Fruit fly (Drosophila melanogaster) whole organism, embryonic: Measurements from ENCODE around the gene Usp14.

Experiments used
- Adf1 ChIP-seq: fragments of 200-800 bp; sonication (Bioruptor generic); IDR thresholded peaks from 2 replicates; pipeline ENCODE4 v1.3.6; 2022; ENCODE audit warnings: missing biosample characterization, missing genetic modification characterization
- B-H2 ChIP-seq: fragments of 200-800 bp; sonication (Bioruptor generic); optimal IDR thresholded peaks from 2 replicates; lab custom pipeline; 2018; ENCODE audit warnings: missing biosample characterization, mild to moderate bottlenecking, missing genetic modification characterization
- CG1024 ChIP-seq: fragments of 200-800 bp; sonication (Bioruptor generic); IDR thresholded peaks from 2 replicates; pipeline ENCODE4 v1.3.6; 2022; ENCODE audit warnings: missing biosample characterization, missing genetic modification characterization
- CG10979 ChIP-seq: fragments of 200-800 bp; sonication (Bioruptor generic); optimal IDR thresholded peaks from 2 replicates; lab custom pipeline; 2018; ENCODE audit warnings: missing biosample characterization, mild to moderate bottlenecking, missing genetic modification characterization, moderate library complexity
- CG11696 ChIP-seq: fragments of 200-800 bp; sonication (Bioruptor generic); IDR thresholded peaks from 2 replicates; pipeline ENCODE4 v1.3.6; 2022; ENCODE audit warnings: missing biosample characterization, missing genetic modification characterization
- CG12071 ChIP-seq: fragments of 200-800 bp; sonication (Bioruptor generic); optimal IDR thresholded peaks from 3 replicates; lab custom pipeline; 2018; ENCODE audit warnings: missing biosample characterization, mild to moderate bottlenecking, missing genetic modification characterization
- CG15601 ChIP-seq: fragments of 200-800 bp; sonication (Bioruptor generic); optimal IDR thresholded peaks from 3 replicates; lab custom pipeline; 2019; ENCODE audit warnings: missing biosample characterization, mild to moderate bottlenecking, missing genetic modification characterization, moderate library complexity
- CG15696 ChIP-seq: fragments of 200-800 bp; sonication (Bioruptor generic); optimal IDR thresholded peaks from 2 replicates; lab custom pipeline; 2019; ENCODE audit warnings: missing biosample characterization, mild to moderate bottlenecking, missing genetic modification characterization, moderate library complexity
- CG17359 ChIP-seq: fragments of 200-800 bp; sonication (Bioruptor generic); optimal IDR thresholded peaks from 3 replicates; lab custom pipeline; 2018; ENCODE audit warnings: missing biosample characterization, mild to moderate bottlenecking, missing genetic modification characterization, moderate library complexity
- CG17802 ChIP-seq: fragments of 200-800 bp; sonication (Bioruptor generic); optimal IDR thresholded peaks from 2 replicates; lab custom pipeline; 2018; ENCODE audit warnings: missing biosample characterization, mild to moderate bottlenecking, missing genetic modification characterization, moderate library complexity
- CG17912 ChIP-seq: fragments of 200-800 bp; sonication (Bioruptor generic); optimal IDR thresholded peaks from 2 replicates; lab custom pipeline; 2018; ENCODE audit warnings: missing biosample characterization, mild to moderate bottlenecking, missing genetic modification characterization
- CG1832 ChIP-seq: fragments of 200-800 bp; sonication (Bioruptor generic); optimal IDR thresholded peaks from 2 replicates; lab custom pipeline; 2017; ENCODE audit warnings: missing biosample characterization, mild to moderate bottlenecking, missing genetic modification characterization, inconsistent platforms
- CG2199 ChIP-seq: fragments of 200-800 bp; sonication (Bioruptor generic); IDR thresholded peaks from 3 replicates; pipeline ENCODE4 v1.3.6; 2022; ENCODE audit warnings: missing biosample characterization, missing genetic modification characterization
- CG32532 ChIP-seq: fragments of 200-800 bp; sonication (Bioruptor generic); IDR thresholded peaks from 2 replicates; pipeline ENCODE4 v1.3.6; 2022; ENCODE audit warnings: missing biosample characterization, missing genetic modification characterization
- CG3726 ChIP-seq: fragments of 200-800 bp; sonication (Bioruptor generic); IDR thresholded peaks from 3 replicates; pipeline ENCODE4, ENCODE4 v1.3.6; 2022; ENCODE audit warnings: missing biosample characterization, missing genetic modification characterization
- CG43689 ChIP-seq: fragments of 200-800 bp; sonication (Bioruptor generic); IDR thresholded peaks from 2 replicates; pipeline ENCODE4 v1.3.6; 2022; ENCODE audit warnings: missing biosample characterization, missing genetic modification characterization
- CG4617 ChIP-seq: fragments of 200-800 bp; sonication (Bioruptor generic); optimal IDR thresholded peaks from 3 replicates; lab custom pipeline; 2016; ENCODE audit warnings: missing biosample characterization, missing genetic modification characterization, borderline replicate concordance
- CG4820 ChIP-seq: fragments of 200-800 bp; sonication (Bioruptor generic); optimal IDR thresholded peaks from 3 replicates; lab custom pipeline; 2016; ENCODE audit warnings: missing biosample characterization, missing genetic modification characterization
- CG6254 ChIP-seq: fragments of 200-800 bp; sonication (Bioruptor generic); optimal IDR thresholded peaks from 3 replicates; lab custom pipeline; 2017; ENCODE audit warnings: mild to moderate bottlenecking, missing biosample characterization, missing genetic modification reagents, missing genetic modification characterization
- CG9609 ChIP-seq: fragments of 200-800 bp; sonication (Bioruptor generic); optimal IDR thresholded peaks from 3 replicates; lab custom pipeline; 2016; ENCODE audit warnings: missing biosample characterization, missing genetic modification characterization
- CG9817 ChIP-seq: fragments of 200-800 bp; sonication (Bioruptor generic); optimal IDR thresholded peaks from 2 replicates; lab custom pipeline; 2018; ENCODE audit warnings: missing biosample characterization, mild to moderate bottlenecking, missing genetic modification characterization, moderate library complexity
- Dbx ChIP-seq: fragments of 200-800 bp; sonication (Bioruptor generic); IDR thresholded peaks from 3 replicates; pipeline ENCODE4 v1.3.6; 2022; ENCODE audit warnings: missing biosample characterization, missing genetic modification characterization
- Dfd ChIP-seq, 2 experiments: fragments of >200 bp; optimal IDR thresholded peaks; 2 replicates each; lab custom pipeline; 2017; ENCODE audit warnings: missing biosample characterization in 2 of 2, missing genetic modification characterization in 2 of 2
- Drgx ChIP-seq: fragments of 200-800 bp; sonication (Bioruptor generic); IDR thresholded peaks from 2 replicates; pipeline ENCODE4 v1.3.6; 2022; ENCODE audit warnings: missing biosample characterization, missing genetic modification characterization
- E2f1 ChIP-seq: fragments of 200-800 bp; sonication (Bioruptor generic); IDR thresholded peaks from 2 replicates; pipeline ENCODE4 v1.3.6; 2022; ENCODE audit warnings: missing biosample characterization, missing genetic modification characterization
- HHEX ChIP-seq: fragments of 200-800 bp; sonication (Bioruptor generic); optimal IDR thresholded peaks from 3 replicates; lab custom pipeline; 2017; ENCODE audit warnings: missing biosample characterization, mild to moderate bottlenecking, missing genetic modification characterization, missing genetic modification reagents
- Lhr ChIP-seq: fragments of 200-800 bp; sonication (Bioruptor generic); optimal IDR thresholded peaks from 3 replicates; lab custom pipeline; 2017; ENCODE audit warnings: mild to moderate bottlenecking, missing biosample characterization, missing genetic modification reagents, missing genetic modification characterization
- NFAT ChIP-seq: fragments of 200-800 bp; sonication (Bioruptor generic); IDR thresholded peaks from 2 replicates; pipeline ENCODE4 v1.3.6; 2022; ENCODE audit warnings: missing biosample characterization, missing genetic modification characterization
- Opbp ChIP-seq: fragments of 200-800 bp; sonication (Bioruptor generic); IDR thresholded peaks from 3 replicates; pipeline ENCODE4 v1.3.6; 2022; ENCODE audit warnings: missing biosample characterization, missing genetic modification characterization; ENCODE audit not compliant: partially characterized antibody
- Pdp1 ChIP-seq, 2 experiments: fragments of 200-800 bp; sonication (Bioruptor generic); optimal IDR thresholded peaks; 3 replicates each; lab custom pipeline; 2016; ENCODE audit warnings: missing biosample characterization in 2 of 2, missing genetic modification characterization in 2 of 2, mild to moderate bottlenecking in 1 of 2, moderate library complexity in 1 of 2
- Ptx1 ChIP-seq: fragments of 200-800 bp; sonication (Bioruptor generic); IDR thresholded peaks from 2 replicates; pipeline ENCODE4 v1.3.6; 2022; ENCODE audit warnings: missing biosample characterization, missing genetic modification characterization
- Ravus ChIP-seq: fragments of 200-800 bp; sonication (Bioruptor generic); IDR thresholded peaks from 2 replicates; pipeline ENCODE4 v1.3.6; 2022; ENCODE audit warnings: missing biosample characterization, missing genetic modification characterization
- Trl ChIP-seq, 3 experiments: fragments of >200 bp in 2 of 3; fragments of 200-800 bp in 1 of 3; sonication (Bioruptor generic) in 1 of 3; optimal IDR thresholded peaks; 2 replicates in 1 of 3; 3 replicates in 2 of 3; lab custom pipeline; 2016 to 2017; ENCODE audit warnings: missing biosample characterization in 1 of 3, missing genetic modification characterization in 1 of 3
- bab2 ChIP-seq: fragments of 200-800 bp; sonication (Bioruptor generic); optimal IDR thresholded peaks from 2 replicates; lab custom pipeline; 2016; ENCODE audit warnings: missing biosample characterization, missing genetic modification characterization
- bbx ChIP-seq: fragments of 200-800 bp; sonication (Bioruptor generic); IDR thresholded peaks from 2 replicates; pipeline ENCODE4 v1.3.6; 2022; ENCODE audit warnings: missing biosample characterization, missing genetic modification characterization; ENCODE audit not compliant: partially characterized antibody
- ci ChIP-seq: fragments of 200-800 bp; sonication (Bioruptor generic); IDR thresholded peaks from 3 replicates; pipeline ENCODE4 v1.3.6; 2022; ENCODE audit warnings: missing biosample characterization, missing genetic modification characterization
- dati ChIP-seq: fragments of 200-800 bp; sonication (Bioruptor generic); IDR thresholded peaks from 2 replicates; pipeline ENCODE4 v1.3.6; 2022; ENCODE audit warnings: missing biosample characterization, missing genetic modification characterization
- dimm ChIP-seq: fragments of 200-800 bp; sonication (Bioruptor generic); IDR thresholded peaks from 2 replicates; pipeline ENCODE4 v1.3.6; 2022; ENCODE audit warnings: missing biosample characterization, missing genetic modification characterization
- fd64A ChIP-seq: fragments of 200-800 bp; sonication (Bioruptor generic); optimal IDR thresholded peaks from 3 replicates; lab custom pipeline; 2018; ENCODE audit warnings: missing biosample characterization, mild to moderate bottlenecking, missing genetic modification characterization
- hkb ChIP-seq, 2 experiments: fragments of 200-800 bp in 1 of 2; fragments of >200 bp in 1 of 2; sonication (Bioruptor generic) in 1 of 2; IDR thresholded peaks in 1 of 2; optimal IDR thresholded peaks in 1 of 2; 2 replicates each; pipeline versions ENCODE4 v1.3.6 to Lab custom; 2017 to 2022; ENCODE audit warnings: missing biosample characterization in 1 of 2, missing genetic modification characterization in 1 of 2
- pfk ChIP-seq: fragments of 200-800 bp; sonication (Bioruptor generic); optimal IDR thresholded peaks from 2 replicates; lab custom pipeline; 2018; ENCODE audit warnings: missing biosample characterization, mild to moderate bottlenecking, missing genetic modification characterization, moderate library complexity
- row ChIP-seq: fragments of 200-800 bp; sonication (Bioruptor generic); IDR thresholded peaks from 3 replicates; pipeline ENCODE4 v1.3.6; 2022; ENCODE audit warnings: missing biosample characterization, missing genetic modification characterization
- seq ChIP-seq: fragments of 200-800 bp; sonication (Bioruptor generic); IDR thresholded peaks from 2 replicates; pipeline ENCODE4 v1.3.6; 2022; ENCODE audit warnings: missing biosample characterization, missing genetic modification characterization
- slp2 ChIP-seq: fragments of 200-800 bp; sonication (Bioruptor generic); optimal IDR thresholded peaks from 2 replicates; lab custom pipeline; 2016; ENCODE audit warnings: missing biosample characterization, missing genetic modification characterization
- so ChIP-seq: fragments of 200-800 bp; sonication (Bioruptor generic); IDR thresholded peaks from 3 replicates; pipeline ENCODE4 v1.3.6; 2022; ENCODE audit warnings: missing biosample characterization, missing genetic modification characterization
- sqz ChIP-seq: fragments of 200-800 bp; sonication (Bioruptor generic); optimal IDR thresholded peaks from 3 replicates; lab custom pipeline; 2018; ENCODE audit warnings: missing biosample characterization, mild to moderate bottlenecking, missing genetic modification characterization
- sug ChIP-seq: fragments of 200-800 bp; optimal IDR thresholded peaks from 2 replicates; lab custom pipeline; 2019; ENCODE audit warnings: missing biosample characterization, mild to moderate bottlenecking, missing genetic modification characterization, moderate library complexity
- tx ChIP-seq: fragments of 200-800 bp; sonication (Bioruptor generic); optimal IDR thresholded peaks from 2 replicates; lab custom pipeline; 2016; ENCODE audit warnings: missing biosample characterization, missing genetic modification characterization
- wek ChIP-seq: fragments of 200-800 bp; sonication (Bioruptor generic); optimal IDR thresholded peaks from 3 replicates; lab custom pipeline; 2018; ENCODE audit warnings: missing biosample characterization, mild to moderate bottlenecking, missing genetic modification characterization, moderate library complexity
- yki ChIP-seq: fragments of >200 bp; optimal IDR thresholded peaks from 3 replicates; lab custom pipeline; 2018
- zfh1 ChIP-seq: fragments of 200-800 bp; sonication (Bioruptor generic); IDR thresholded peaks from 3 replicates; pipeline ENCODE4 v1.3.6; 2022; ENCODE audit warnings: missing biosample characterization, missing genetic modification characterization

Usp14 gene

dm6 chr2L:10276846-10277245 is 37.4 kb downstream of the Usp14 start (continued):
- TF ChIP-seq CG11696 (GFP tag; lab: Robert Waterston, UW) (no peak), CG3726 (GFP tag; lab: Robert Waterston, UW) (no peak), fd64A (GFP tag; lab: Kevin White, UChicago) (no peak), seq (GFP tag; lab: Robert Waterston, UW) (no peak), Adf1 (no peak), Ravus (GFP tag; lab: Robert Waterston, UW) (no peak), dati (0 out of 2 replicates have a peak, but pooled peaks have one; percentile 8), zfh1 (GFP tag; lab: Robert Waterston, UW) (peak; percentile 62), CG9817 (no peak), CG15601 (no peak), so (GFP tag; lab: Robert Waterston, UW) (no peak), CG17802 (no peak), E2f1 (GFP tag; lab: Robert Waterston, UW) (peak; percentile 38; the same call in 1 of the 2 replicates), CG43689 (no peak), bbx (GFP tag; lab: Robert Waterston, UW) (no peak), NFAT (no peak), sqz (no peak), CG1832 (no peak), CG6254 (no peak), CG15696 (tag; lab: Kevin White, UChicago) (no peak), Ptx1 (peak; percentile 40; the same call in 1 of the 2 replicates), ci (GFP tag; lab: Robert Waterston, UW) (no peak; the same call in 2 of the 3 replicates), Trl (optimal IDR thresholded peaks at IDR 0.05; lab: Kevin White, UChicago) (no peak), Trl (GFP tag; optimal IDR thresholded peaks at IDR 0.05; lab: Kevin White, UChicago) (peak; percentile 20), wek (GFP tag; lab: Kevin White, UChicago) (no peak), slp2 (GFP tag; lab: Kevin White, UChicago) (no peak), CG12071 (GFP tag; lab: Kevin White, UChicago) (no peak), Dfd (GFP tag; optimal IDR thresholded peaks at IDR 0.05; lab: Kevin White, UChicago) (no peak), hkb (optimal IDR thresholded peaks at IDR 0.05; lab: Kevin White, UChicago) (no peak), hkb (GFP tag; IDR thresholded peaks at IDR 0.05; lab: Robert Waterston, UW) (no peak), CG4820 (GFP tag; lab: Kevin White, UChicago) (peak; percentile 25), CG1024 (GFP tag; lab: Robert Waterston, UW) (no peak), Pdp1 (GFP tag; optimal IDR thresholded peaks at IDR 0.05; lab: Kevin White, UChicago) (peak in 1 of 2 experiments; percentile 47), Lhr (GFP tag; lab: Kevin White, UChicago) (no peak), dimm (GFP tag; lab: Robert Waterston, UW) (no peak), CG17359 (tag; lab: Kevin White, UChicago) (no peak), CG4617 (GFP tag; lab: Kevin White, UChicago) (peak; percentile 0), tx (GFP tag; lab: Kevin White, UChicago) (no peak), B-H2 (GFP tag; lab: Kevin White, UChicago) (no peak), yki (lab: Kevin White, UChicago) (no peak), CG17912 (GFP tag; lab: Kevin White, UChicago) (no peak), pfk (no peak), CG10979 (tag; lab: Kevin White, UChicago) (no peak), bab2 (GFP tag; lab: Kevin White, UChicago) (no peak), Drgx (GFP tag; lab: Robert Waterston, UW) (peak; percentile 63), sug (tag; lab: Kevin White, UChicago) (no peak), Opbp (GFP tag; lab: Robert Waterston, UW) (no peak), HHEX (GFP tag; lab: Kevin White, UChicago) (no peak), CG2199 (GFP tag; lab: Robert Waterston, UW) (0 out of 3 replicates have a peak, but pooled peaks have one; percentile 34), CG9609 (GFP tag; lab: Kevin White, UChicago) (peak; percentile 13), row (peak; percentile 37; the same call in 1 of the 3 replicates), Dbx (GFP tag; lab: Robert Waterston, UW) (no peak), CG32532 (GFP tag; lab: Robert Waterston, UW) (no peak)
